Worm (Caenorhabditis elegans): Measurements from ENCODE around the gene sto-3.

sto-3 gene

DNA sequence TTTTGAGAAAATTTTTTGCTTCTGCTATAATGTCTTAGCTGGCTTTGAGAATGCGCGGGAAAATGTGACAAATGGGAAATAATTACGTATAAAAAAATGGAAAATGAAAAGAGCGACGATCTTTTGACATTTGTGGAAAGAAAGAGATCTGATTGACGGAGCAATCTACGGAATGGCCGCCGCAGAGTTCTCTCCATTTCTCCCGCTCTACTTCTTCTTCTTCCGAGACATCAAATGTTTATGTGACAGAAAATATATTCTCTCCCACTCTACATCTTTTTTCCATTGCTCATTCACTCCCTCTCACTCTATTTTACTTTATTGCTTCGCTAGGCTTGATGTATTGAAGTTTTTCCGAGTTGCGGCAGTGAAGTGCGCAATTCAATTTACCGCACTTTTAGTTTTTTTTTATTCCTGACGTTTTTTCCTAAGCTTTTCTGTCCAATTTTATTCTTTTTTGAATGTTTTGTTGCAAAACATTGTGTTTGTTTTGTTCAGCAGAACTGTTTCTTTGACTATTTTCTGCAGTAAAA is 18.6 kb upstream of the sto-3 start:
- no peak for TF ChIP-seq dao-5 (tag; optimal IDR thresholded peaks at IDR 0.05)
- TF ChIP-seq him-1 (tag; optimal IDR thresholded peaks at IDR 0.05), result no peak
- TF ChIP-seq W03F9.2 (tag; optimal IDR thresholded peaks at IDR 0.05), result no peak

DNA sequence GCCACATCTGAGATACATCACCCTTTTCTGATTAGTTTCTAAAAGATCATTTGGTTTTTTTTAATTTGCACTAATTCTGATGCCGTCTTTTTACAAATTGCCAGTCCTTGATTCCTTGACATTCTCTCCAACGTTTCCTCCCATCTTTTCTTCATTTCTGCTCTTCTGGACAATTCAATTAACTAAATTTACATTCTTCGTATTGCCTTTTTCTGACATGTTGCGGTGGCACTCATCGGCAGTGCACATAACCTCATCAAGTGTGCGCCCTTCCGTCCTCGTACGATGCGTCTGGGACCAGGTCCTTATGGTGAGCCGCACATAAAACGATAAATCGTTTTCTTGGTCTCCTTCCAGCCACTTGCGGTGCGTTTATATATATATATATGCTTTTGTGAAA is 17.1 kb upstream of the sto-3 start:
- TF ChIP-seq him-1 (tag; optimal IDR thresholded peaks at IDR 0.05) (no peak), dao-5 (tag; optimal IDR thresholded peaks at IDR 0.05) (no peak), W03F9.2 (tag; optimal IDR thresholded peaks at IDR 0.05) (no peak)

DNA sequence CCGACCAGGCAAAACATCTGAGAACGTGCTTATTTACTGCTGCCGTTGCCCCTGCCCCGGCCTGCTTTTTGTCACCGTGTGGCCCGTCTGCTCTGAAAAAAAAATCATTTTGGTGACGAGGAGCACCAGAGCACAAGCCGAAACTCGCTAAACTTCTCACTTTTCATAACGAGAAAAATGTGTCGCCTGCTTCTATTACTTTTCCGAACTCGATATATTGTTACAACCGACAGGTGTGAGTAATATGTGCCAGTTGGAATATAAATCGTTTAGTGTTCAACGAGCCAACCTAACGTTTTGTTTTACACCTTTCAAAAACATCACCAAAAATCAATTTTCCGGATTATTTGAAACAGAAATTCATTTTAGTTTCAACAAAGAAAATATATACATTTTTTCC is 15.8 kb upstream of the sto-3 start:
- TF ChIP-seq W03F9.2 (tag; optimal IDR thresholded peaks at IDR 0.05), result no peak
- TF ChIP-seq dao-5 (tag; optimal IDR thresholded peaks at IDR 0.05), result no peak
- TF ChIP-seq him-1 (tag; optimal IDR thresholded peaks at IDR 0.05), result no peak

DNA sequence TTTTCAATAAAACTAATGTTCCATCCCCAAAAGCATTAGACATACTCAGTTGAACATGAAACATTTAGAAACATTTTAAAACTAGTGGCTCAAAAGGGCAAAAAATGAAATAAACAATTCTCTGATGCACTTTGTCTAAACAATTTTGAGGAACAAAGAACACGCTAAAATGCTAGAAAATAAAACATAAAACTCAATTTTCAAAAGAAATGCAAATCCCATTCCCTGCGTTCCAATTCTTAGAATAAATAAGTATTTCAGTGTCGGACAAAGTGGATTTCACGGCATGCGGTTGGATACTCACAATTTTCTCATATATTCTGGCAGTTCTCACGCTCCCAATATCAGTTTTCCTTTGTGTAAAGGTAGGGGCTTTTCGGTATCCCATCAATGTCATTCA is 11.4 kb upstream of the sto-3 start:
- TF ChIP-seq dao-5 (tag; optimal IDR thresholded peaks at IDR 0.05), result no peak
- TF ChIP-seq him-1 (tag; optimal IDR thresholded peaks at IDR 0.05), result no peak
- TF ChIP-seq W03F9.2 (tag; optimal IDR thresholded peaks at IDR 0.05), result no peak

DNA sequence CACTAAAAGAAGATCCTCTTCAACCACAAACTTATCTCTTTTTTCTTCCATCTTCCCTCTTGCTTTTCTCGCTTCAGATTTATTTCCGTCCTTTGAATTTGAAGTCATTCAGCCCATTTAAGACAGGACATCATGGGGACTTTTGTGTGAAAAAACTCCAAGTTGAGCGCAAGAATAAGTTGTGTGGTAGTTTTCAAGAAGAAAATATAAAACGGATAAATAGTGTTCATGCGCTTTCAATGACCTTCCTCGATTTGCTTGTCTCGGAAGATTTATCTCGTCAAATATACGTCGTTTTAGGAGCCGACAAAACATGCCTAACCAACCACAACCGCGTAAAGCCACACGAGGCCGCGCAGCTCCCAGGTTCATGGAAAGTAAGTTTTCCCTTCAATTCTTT is 10.2 kb upstream of the sto-3 start, which contains the start of gene sto-6:
sto-6 (plus strand) TSS at position 301 of the 400 bp plus-strand sequence.
- no peak for TF ChIP-seq him-1 (tag; optimal IDR thresholded peaks at IDR 0.05)

DNA sequence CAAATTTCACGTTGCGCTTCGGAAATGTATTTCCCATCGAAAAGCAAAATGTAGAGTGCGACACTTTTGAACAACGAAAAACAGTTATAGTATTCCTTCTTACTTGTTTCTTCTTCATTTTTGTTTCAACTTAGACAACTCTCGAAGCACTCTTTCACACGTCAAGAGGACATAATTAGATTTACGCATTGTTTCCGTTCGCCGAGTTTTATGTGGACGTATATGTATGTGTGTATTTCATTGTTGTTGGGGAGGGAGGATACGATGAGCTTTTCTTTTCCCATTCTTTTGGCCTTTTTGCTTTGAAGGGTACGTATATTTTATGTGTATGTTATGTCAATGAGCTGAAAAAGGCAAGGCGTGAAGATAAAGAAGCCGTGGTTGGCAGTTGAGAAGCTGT is 8.6 kb upstream of the sto-3 start:
- no peak for TF ChIP-seq him-1 (tag; optimal IDR thresholded peaks at IDR 0.05)
- TF ChIP-seq W03F9.2 (tag; optimal IDR thresholded peaks at IDR 0.05), result no peak
- TF ChIP-seq dao-5 (tag; optimal IDR thresholded peaks at IDR 0.05), result no peak

DNA sequence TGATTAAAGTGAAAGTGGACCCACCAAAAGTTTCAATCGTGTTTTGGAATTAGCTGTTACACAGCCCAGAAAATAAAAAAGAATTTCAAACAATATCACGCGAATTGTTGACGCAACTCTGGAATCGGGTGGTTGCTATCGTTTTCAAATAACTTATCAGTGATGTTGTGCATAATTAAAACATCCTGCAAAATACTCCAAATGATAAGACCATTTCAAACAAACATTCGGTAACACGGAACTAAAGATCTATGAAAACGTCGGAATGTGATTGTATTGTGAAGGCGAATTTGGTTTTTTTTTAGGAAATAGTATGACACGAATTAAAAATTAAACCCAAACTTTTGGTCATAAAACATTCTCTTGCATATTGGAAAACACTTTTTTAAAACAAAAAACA is 6.7 kb upstream of the sto-3 start, which contains the start of gene spp-30:
spp-30 (minus strand) TSS at position 101 of the 400 bp plus-strand sequence.
- TF ChIP-seq him-1 (tag; optimal IDR thresholded peaks at IDR 0.05) (no peak), W03F9.2 (tag; optimal IDR thresholded peaks at IDR 0.05) (no peak)

DNA sequence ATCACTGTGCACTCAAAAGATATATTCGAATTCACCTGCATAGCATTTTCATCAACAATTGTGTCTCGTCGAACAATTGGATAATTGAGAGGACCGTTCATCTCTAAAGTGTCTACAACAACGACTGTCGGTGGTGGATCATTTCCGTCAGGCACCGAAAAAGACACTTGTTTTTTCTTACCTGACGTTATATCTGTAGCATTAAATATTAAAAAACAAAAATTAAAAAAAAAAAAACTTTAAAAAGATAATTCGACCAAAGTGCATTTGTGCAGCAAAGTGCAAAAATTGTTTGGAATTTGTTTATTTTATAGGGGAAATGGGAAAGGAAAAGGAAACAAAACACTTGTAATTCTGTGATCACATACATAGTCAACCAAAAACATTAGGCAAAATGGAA is 5.1 kb upstream of the sto-3 start, which contains the start of gene twk-44:
twk-44 (minus strand) TSS at position 101 of the 400 bp plus-strand sequence.
- no peak for TF ChIP-seq dao-5 (tag; optimal IDR thresholded peaks at IDR 0.05)

DNA sequence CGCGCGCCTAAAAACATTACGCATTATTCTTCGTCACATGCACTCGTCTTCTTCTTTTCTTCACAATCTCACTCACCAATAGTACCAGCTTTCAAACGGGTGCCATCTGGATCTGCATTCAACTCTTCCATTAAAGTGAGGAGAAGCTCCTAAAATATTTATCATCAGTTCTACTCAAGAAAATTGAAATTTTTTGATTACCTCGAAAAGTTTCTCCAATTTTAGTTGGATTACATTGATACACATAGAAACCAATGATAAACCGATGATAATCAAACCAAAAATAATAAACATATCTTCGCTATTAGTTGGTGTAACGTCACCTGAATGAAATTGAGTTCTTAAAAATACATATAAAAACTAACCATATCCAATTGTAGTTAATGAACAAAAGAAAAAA is 2.7 kb upstream of the sto-3 start:
- TF ChIP-seq dao-5 (tag; optimal IDR thresholded peaks at IDR 0.05), result no peak
- no peak for TF ChIP-seq him-1 (tag; optimal IDR thresholded peaks at IDR 0.05)
- no peak for TF ChIP-seq W03F9.2 (tag; optimal IDR thresholded peaks at IDR 0.05)

DNA sequence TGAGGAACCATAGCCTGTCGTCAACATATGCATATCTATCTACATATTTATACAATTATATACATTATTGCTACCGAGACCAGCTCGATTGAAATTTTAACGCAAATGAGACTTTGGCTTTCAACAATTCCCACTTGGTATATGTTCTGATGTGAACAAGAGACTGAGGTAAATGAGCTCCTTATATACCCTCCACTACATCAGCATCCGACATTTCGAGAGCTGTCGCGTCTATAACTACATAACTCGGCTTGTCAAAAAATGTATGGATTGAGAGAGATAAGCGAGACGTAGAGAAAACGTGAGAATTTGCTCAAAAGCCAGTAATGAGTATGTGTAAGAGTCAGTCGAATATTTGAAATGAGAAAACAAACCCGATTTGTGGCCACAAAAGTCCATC is 1.5 kb upstream of the sto-3 start:
- TF ChIP-seq dao-5 (tag; optimal IDR thresholded peaks at IDR 0.05), result no peak
- no peak for TF ChIP-seq him-1 (tag; optimal IDR thresholded peaks at IDR 0.05)
- TF ChIP-seq W03F9.2 (tag; optimal IDR thresholded peaks at IDR 0.05), result no peak

DNA sequence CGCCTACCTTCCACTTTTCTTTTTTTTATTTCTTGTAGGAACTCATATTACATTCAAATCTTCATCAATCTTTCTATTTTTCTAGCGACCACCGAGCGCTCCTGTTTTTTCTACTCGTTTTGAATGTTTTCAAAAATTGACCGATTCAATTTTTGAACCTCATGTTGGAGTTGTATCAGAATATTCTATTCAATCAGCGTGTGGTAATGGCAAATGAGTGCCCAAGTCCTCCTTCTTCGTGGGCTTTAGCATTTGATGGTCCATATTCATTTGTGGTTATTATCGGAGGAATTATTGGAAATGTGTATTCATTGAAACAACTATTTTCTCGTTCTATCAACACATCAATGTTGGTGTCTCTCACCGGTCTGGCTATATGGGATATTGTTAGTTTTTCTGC is 4.5 kb downstream of the sto-3 start, which contains the start of gene F52D10.4:
F52D10.4 (plus strand) TSS at position 84 of the 400 bp plus-strand sequence.
- TF ChIP-seq him-1 (tag; optimal IDR thresholded peaks at IDR 0.05) (no peak), dao-5 (tag; optimal IDR thresholded peaks at IDR 0.05) (no peak), W03F9.2 (tag; optimal IDR thresholded peaks at IDR 0.05) (no peak)

DNA sequence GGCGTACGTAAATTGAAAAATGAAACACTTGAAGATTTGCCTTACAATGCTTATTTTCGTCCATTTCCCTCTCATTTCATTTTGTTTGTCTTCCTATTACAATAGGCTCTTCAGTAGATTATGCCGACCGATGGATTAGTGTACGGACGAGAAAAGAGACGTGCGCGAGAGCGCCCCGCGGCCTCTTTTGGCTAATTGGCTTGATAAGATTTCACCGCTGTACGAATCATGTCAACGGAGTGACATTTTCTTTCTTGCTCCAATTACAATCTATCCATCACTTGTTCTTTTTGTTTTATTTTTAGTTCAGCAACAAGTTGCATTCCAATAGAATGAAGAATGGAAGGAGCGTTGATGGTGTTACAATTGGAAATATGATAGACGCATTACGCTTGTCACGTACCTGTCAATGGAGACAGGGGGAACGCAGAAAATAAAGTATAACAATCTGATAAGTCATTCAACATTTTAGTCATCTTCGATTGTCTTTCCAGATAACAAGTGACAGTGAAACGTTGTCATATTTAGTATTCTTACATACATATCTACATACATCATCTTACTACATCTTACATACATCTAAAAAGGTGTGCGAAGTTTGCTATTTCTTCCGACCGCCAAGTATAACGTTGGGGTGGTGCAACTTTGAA is 13.7 kb downstream of the sto-3 start:
- TF ChIP-seq him-1 (tag; optimal IDR thresholded peaks at IDR 0.05) (no peak), dao-5 (tag; optimal IDR thresholded peaks at IDR 0.05) (no peak), W03F9.2 (tag; optimal IDR thresholded peaks at IDR 0.05) (no peak)

DNA sequence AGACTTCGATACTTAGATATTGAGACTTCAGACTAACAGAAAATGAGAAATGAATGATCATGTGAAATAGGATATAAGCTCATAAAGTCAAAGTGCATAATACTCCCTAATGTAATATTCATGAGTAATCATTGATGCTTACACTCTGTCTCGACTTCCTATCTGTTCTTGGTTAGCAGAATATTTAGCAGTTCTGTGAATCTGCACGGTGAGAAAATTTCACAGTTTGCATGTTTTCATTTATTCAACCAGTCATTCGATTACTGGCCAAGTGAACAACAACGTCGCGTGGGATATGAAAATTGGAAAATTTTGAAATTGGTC is 14.4 kb downstream of the sto-3 start:
- TF ChIP-seq W03F9.2 (tag; optimal IDR thresholded peaks at IDR 0.05), result no peak
- TF ChIP-seq dao-5 (tag; optimal IDR thresholded peaks at IDR 0.05), result no peak
- no peak for TF ChIP-seq him-1 (tag; optimal IDR thresholded peaks at IDR 0.05)

DNA sequence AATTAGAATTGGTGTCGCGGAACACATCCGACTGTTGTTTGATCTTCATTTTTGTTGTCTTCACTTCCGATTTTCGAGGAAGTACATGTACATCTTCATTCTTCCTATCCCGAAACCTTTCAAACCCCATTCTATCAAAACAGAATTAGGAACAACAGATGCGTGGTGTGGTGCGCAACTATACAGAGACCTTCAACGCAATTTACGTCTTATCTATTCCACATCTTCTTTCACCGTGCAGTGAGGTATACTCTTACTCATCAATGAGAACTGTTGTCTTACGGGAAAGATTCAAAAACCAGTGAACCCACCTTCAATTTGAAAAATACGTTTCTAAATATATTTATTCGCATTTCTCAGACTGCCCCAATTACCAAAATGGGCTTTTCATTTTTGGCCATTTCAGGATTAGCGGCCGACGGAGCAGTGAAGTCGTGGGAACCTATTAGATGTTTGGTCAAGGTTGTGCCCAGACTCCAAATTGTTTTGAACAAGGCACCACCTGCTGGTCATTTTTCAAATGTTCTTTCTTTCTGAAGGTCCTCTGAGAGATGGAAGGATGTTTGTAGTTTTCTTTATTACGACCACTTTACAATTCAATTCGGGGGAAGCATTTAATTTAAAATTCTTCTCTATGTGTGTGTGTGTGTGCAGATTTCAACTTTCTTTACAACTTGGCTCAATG is 14.9 kb downstream of the sto-3 start:
- TF ChIP-seq dao-5 (tag; optimal IDR thresholded peaks at IDR 0.05), result no peak
- TF ChIP-seq him-1 (tag; optimal IDR thresholded peaks at IDR 0.05), result no peak
- no peak for TF ChIP-seq W03F9.2 (tag; optimal IDR thresholded peaks at IDR 0.05)

All from whole organism, L4/young adult.